Fruit fly (Drosophila melanogaster) whole organism, prepupa: ENCODE measurements around the gene CG2003.

ENCODE experiments used
- CG6276 ChIP-seq: fragments of 200-800 bp; sonication (Bioruptor generic); optimal IDR thresholded peaks from 2 replicates; lab custom pipeline; 2017; ENCODE audit warnings: missing biosample characterization, mild to moderate bottlenecking, missing genetic modification characterization
- CG6792 ChIP-seq: fragments of 200-800 bp; sonication (Bioruptor generic); optimal IDR thresholded peaks from 3 replicates; lab custom pipeline; 2016; ENCODE audit warnings: missing biosample characterization, missing genetic modification characterization
- Smox ChIP-seq: fragments of 200-800 bp; sonication (Bioruptor generic); optimal IDR thresholded peaks from 3 replicates; lab custom pipeline; 2016; ENCODE audit warnings: missing biosample characterization, missing genetic modification characterization
- acj6 ChIP-seq: fragments of 200-800 bp; sonication (Bioruptor generic); optimal IDR thresholded peaks from 3 replicates; lab custom pipeline; 2016; ENCODE audit warnings: missing biosample characterization, missing genetic modification characterization
- eg ChIP-seq: fragments of 200-800 bp; sonication (Bioruptor generic); IDR thresholded peaks from 3 replicates; pipeline ENCODE4 v1.3.6; 2022; ENCODE audit warnings: missing biosample characterization, missing genetic modification characterization

DNA sequence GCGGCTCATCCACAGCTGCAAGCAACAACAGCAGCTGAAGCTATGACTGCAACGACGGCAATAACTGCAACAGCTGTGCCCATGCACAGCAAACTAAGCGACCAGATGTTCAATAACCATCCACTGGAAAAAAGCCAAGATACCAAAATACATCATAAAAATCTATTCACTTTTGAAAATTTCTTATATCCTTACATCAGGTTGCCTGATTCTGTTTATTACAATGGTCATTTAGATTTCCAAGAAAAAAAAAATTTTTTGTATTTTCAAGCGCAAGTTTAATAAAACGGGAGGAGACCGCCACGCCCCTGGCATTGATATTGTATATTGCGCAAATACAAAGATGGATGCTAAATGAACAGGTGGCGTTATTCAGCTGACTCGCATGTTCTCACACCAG, 16.6 kb upstream of the CG2003 start:
- TF ChIP-seq CG6276 = no peak
- peak; percentile 44 for TF ChIP-seq CG6792 (GFP tag; lab: Kevin White, UChicago)
- 0 out of 3 replicates have a peak, but pooled peaks have one; percentile 32 for TF ChIP-seq eg (GFP tag; lab: Robert Waterston, UW)
- TF ChIP-seq Smox (GFP tag; lab: Kevin White, UChicago) = no peak
- TF ChIP-seq acj6 (GFP tag; lab: Kevin White, UChicago) = peak; percentile 32
